Fruit fly (Drosophila melanogaster): ENCODE data around the gene scf.
A peak's percentile ranks its signal among the peaks of the same experiment; 100 is the strongest.

The scf gene

DNA sequence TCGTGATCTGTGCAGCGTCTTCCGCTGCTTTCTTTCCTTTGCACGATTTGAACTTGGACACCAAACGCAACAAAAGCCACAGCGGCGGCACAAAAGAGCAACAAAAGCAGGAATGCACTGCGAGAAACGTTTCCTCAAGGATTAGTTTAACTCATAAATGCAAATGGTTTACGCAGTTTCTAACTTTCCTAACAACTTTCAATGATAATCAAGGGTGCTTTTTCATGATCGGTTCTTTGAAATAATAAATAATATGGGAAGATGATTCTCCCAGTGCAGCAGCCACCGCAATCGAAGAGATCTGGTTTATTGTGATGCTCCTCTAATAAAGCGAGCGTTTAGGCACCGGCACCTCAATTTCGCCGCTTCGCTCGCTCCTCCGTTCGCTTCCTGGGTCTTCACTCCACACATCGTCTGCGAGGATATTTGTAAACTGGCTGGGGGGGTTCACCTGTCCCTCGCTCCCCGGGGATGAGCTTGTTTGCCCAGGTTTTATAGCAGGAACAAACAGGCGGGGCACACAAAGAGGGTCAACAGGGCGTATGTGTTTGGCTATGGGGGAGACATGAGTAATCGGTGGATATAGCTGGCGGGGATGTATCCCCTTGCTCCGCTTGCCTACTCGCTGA is 20.7 kb downstream of the scf start (continued):
- TF ChIP-seq CG11247 (GFP tag; IDR thresholded peaks at IDR 0.05) (peak; percentile 66), insv (GFP tag; optimal IDR thresholded peaks at IDR 0.05) (no peak), gcm (GFP tag; optimal IDR thresholded peaks at IDR 0.05) (peak; percentile 68), CG2116 (GFP tag; optimal IDR thresholded peaks at IDR 0.05) (peak; percentile 19), CG13287 (GFP tag; IDR thresholded peaks at IDR 0.05; ENCODE audit: partially characterized antibody) (no peak), NC2α (GFP tag; optimal IDR thresholded peaks at IDR 0.05) (peak; percentile 28), CG11085 (GFP tag; IDR thresholded peaks at IDR 0.05) (no peak), CG15073 (GFP tag; optimal IDR thresholded peaks at IDR 0.05) (peak; percentile 29), Rx (GFP tag; IDR thresholded peaks at IDR 0.05) (peak; percentile 71), CG12104 (GFP tag; optimal IDR thresholded peaks at IDR 0.05) (peak; percentile 16), CG14710 (tag; optimal IDR thresholded peaks at IDR 0.05) (peak; percentile 73), CG9932 (GFP tag; IDR thresholded peaks at IDR 0.05) (no peak), az2 (GFP tag; optimal IDR thresholded peaks at IDR 0.05) (peak; percentile 87), crol (GFP tag; IDR thresholded peaks at IDR 0.05) (0 out of 2 replicates have a peak, but pooled peaks have one; percentile 13), CG7839 (tag; optimal IDR thresholded peaks at IDR 0.05) (peak; percentile 79), corto (GFP tag; optimal IDR thresholded peaks at IDR 0.05) (peak; percentile 96), eyg (GFP tag; optimal IDR thresholded peaks at IDR 0.05) (peak; percentile 50), CG12071 (GFP tag; optimal IDR thresholded peaks at IDR 0.05) (peak; percentile 82), nerfin-1 (tag; optimal IDR thresholded peaks at IDR 0.05) (peak; percentile 72), sima (GFP tag; optimal IDR thresholded peaks at IDR 0.05) (no peak), CG3726 (GFP tag; IDR thresholded peaks at IDR 0.05) (peak; percentile 30; the same call in 2 of the 3 replicates), CG3847 (GFP tag; IDR thresholded peaks at IDR 0.05) (no peak), stc (GFP tag; IDR thresholded peaks at IDR 0.05) (peak; percentile 88), CG30403 (GFP tag; optimal IDR thresholded peaks at IDR 0.05) (peak; percentile 81), Taf1 (GFP tag; IDR thresholded peaks at IDR 0.05) (no peak), Ptx1 (GFP tag; IDR thresholded peaks at IDR 0.05) (peak; percentile 79), Jarid2 (GFP tag; optimal IDR thresholded peaks at IDR 0.05) (peak; percentile 7), CG17802 (tag; optimal IDR thresholded peaks at IDR 0.05) (peak; percentile 71), CG3407 (GFP tag; optimal IDR thresholded peaks at IDR 0.05) (peak; percentile 75), bigmax (GFP tag; optimal IDR thresholded peaks at IDR 0.05) (no peak), lola (GFP tag; optimal IDR thresholded peaks at IDR 0.05) (peak in 1 of 3 experiments; percentile 69), CG2202 (tag; optimal IDR thresholded peaks at IDR 0.05) (peak; percentile 43), CG10959 (GFP tag; IDR thresholded peaks at IDR 0.05) (peak; percentile 75), Camta (GFP tag; optimal IDR thresholded peaks at IDR 0.05) (peak; percentile 49), pho (GFP tag; optimal IDR thresholded peaks at IDR 0.05) (peak; percentile 51), CG12219 (GFP tag; optimal IDR thresholded peaks at IDR 0.05) (peak; percentile 76), CG7271 (tag; optimal IDR thresholded peaks at IDR 0.05) (no peak), CG6683 (GFP tag; optimal IDR thresholded peaks at IDR 0.05) (peak; percentile 11), hth (optimal IDR thresholded peaks at IDR 0.05) (no peak), croc (GFP tag; conservative IDR thresholded peaks at IDR 0.05) (peak; percentile 79), Pdp1 (GFP tag; optimal IDR thresholded peaks at IDR 0.05) (peak; percentile 24 to 72), ato (GFP tag; IDR thresholded peaks at IDR 0.05; ENCODE audit: partially characterized antibody) (no peak), yki (optimal IDR thresholded peaks at IDR 0.05) (no peak), Fer1 (GFP tag; optimal IDR thresholded peaks at IDR 0.05) (peak; percentile 63), CG16813 (GFP tag; IDR thresholded peaks at IDR 0.05; ENCODE audit: partially characterized antibody) (no peak), CG6765 (GFP tag; optimal IDR thresholded peaks at IDR 0.05) (no peak), Hr51 (GFP tag; optimal IDR thresholded peaks at IDR 0.05) (peak; percentile 53 to 84), CG3281 (GFP tag; optimal IDR thresholded peaks at IDR 0.05) (peak; percentile 11), btn (GFP tag; optimal IDR thresholded peaks at IDR 0.05) (peak; percentile 63), slbo (GFP tag; IDR thresholded peaks at IDR 0.05) (peak; percentile 48; the same call in 1 of the 2 replicates)
